Worm (Caenorhabditis elegans): ENCODE results near the gene F54D10.5.

F54D10.5 gene

DNA sequence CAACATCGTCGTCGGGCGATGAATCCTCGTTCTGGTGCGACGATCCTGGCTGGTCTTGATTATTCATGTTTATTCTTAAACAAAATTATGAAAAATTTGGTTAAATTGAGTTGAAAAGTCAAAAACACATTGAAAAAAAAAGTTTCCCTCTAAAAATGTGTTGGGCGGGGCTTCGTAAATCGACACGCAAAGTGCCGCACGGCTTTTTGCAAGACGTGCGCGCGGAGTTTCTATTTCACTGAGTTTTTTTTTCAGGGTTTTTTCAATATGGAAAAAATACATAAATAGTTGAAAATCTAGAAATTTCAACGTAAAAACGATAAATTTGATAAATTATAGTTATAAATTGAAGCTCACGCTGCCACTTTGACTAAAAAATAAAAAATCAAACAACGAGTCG, at the start of gene F54D10.5 (continued):
- TF ChIP-seq dpl-1 (GFP tag; optimal IDR thresholded peaks at IDR 0.05): peak; percentile 95
- peak; percentile 91 to 95 for TF ChIP-seq lin-35 (GFP tag; optimal IDR thresholded peaks at IDR 0.05)
- peak; percentile 76 for TF ChIP-seq unc-86 (tag; optimal IDR thresholded peaks at IDR 0.05)
- TF ChIP-seq C16A3.4 (tag; optimal IDR thresholded peaks at IDR 0.05): peak; percentile 77
- TF ChIP-seq snpc-4 (tag; optimal IDR thresholded peaks at IDR 0.05): peak; percentile 59
- TF ChIP-seq ets-5 (GFP tag; IDR thresholded peaks at IDR 0.05): no peak
- TF ChIP-seq lin-14 (GFP tag; optimal IDR thresholded peaks at IDR 0.05): peak; percentile 77
- no peak for TF ChIP-seq sup-37 (GFP tag; optimal IDR thresholded peaks at IDR 0.05)
- TF ChIP-seq sptf-1 (tag; optimal IDR thresholded peaks at IDR 0.05): no peak
- TF ChIP-seq tbx-2 (tag; optimal IDR thresholded peaks at IDR 0.05): peak; percentile 80
- TF ChIP-seq nhr-47 (tag; optimal IDR thresholded peaks at IDR 0.05): peak; percentile 85
- peak; percentile 87 for TF ChIP-seq nhr-71 (tag; optimal IDR thresholded peaks at IDR 0.05)
- TF ChIP-seq nhr-84 (tag; optimal IDR thresholded peaks at IDR 0.05): no peak
- no peak for TF ChIP-seq vab-15 (tag; optimal IDR thresholded peaks at IDR 0.05)
- peak; percentile 89 for TF ChIP-seq nhr-85 (tag)
- peak; percentile 56 for TF ChIP-seq nhr-11 (tag; optimal IDR thresholded peaks at IDR 0.05)
- TF ChIP-seq grh-1 (GFP tag; IDR thresholded peaks at IDR 0.05): peak; percentile 77
- peak; percentile 24; the same call in 1 of the 2 replicates for TF ChIP-seq ceh-88 (GFP tag; IDR thresholded peaks at IDR 0.05)
- no peak for TF ChIP-seq nhr-77 (tag; optimal IDR thresholded peaks at IDR 0.05)
- no peak for TF ChIP-seq lir-3 (tag; optimal IDR thresholded peaks at IDR 0.05; ENCODE audit: poor library complexity)
- TF ChIP-seq unc-130 (tag; optimal IDR thresholded peaks at IDR 0.05): peak; percentile 81

DNA sequence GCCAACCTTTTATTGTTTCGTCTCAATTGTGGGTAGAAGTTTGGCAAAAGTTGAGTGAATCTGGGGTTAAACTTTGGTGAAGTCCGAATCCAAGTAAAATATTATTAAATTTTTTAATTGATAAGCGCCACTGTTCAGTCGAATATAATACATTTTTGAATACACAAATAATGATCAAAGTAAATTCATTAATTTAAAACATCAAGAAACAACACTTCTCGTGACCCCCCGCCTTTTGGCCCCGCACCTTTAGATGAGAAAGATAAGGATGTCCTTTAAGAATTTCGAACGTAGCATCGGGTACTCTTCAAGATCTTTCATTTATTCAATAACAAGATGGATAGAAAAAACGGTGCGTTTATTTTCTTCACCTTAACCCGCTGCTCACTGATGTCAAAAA, 44.7 kb upstream of the F54D10.5 start, which contains the start of gene nhr-257:
nhr-257 (plus strand) TSS at position 301 of the 400 bp plus-strand sequence.
- peak; percentile 49 for TF ChIP-seq nhr-85 (tag)
- TF ChIP-seq unc-130 (tag; optimal IDR thresholded peaks at IDR 0.05): no peak

DNA sequence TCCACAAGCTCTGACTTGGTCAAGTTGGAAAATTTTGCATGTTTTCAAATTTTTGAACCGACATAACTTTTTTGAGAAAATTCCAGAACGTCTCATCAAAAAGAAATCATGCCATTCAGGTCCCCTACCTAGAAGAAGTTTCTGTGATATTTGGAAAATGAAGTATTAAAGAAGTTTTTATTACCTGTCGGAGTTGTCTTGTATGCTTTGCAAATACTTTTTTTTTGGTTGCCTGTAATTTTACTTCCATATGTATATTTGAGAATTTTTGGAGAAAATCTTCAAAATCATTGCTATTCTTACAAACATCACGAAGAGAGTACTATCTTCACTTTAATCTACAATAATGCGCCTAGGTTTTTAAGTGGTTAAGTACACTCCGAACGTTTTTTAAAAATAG, 42.7 kb upstream of the F54D10.5 start, which contains the start of gene nhr-72:
nhr-72 (minus strand) TSS at position 101 of the 400 bp plus-strand sequence.
- TF ChIP-seq dsc-1 (tag; optimal IDR thresholded peaks at IDR 0.05) (no peak), ceh-63 (GFP tag; optimal IDR thresholded peaks at IDR 0.05) (no peak), lin-14 (GFP tag; optimal IDR thresholded peaks at IDR 0.05) (no peak), egl-27 (tag; optimal IDR thresholded peaks at IDR 0.05) (no peak), aha-1 (tag; optimal IDR thresholded peaks at IDR 0.05) (no peak), egl-13 (tag; optimal IDR thresholded peaks at IDR 0.05) (no peak), nhr-85 (tag) (no peak), nhr-47 (tag; optimal IDR thresholded peaks at IDR 0.05) (no peak), ceh-8 (GFP tag; optimal IDR thresholded peaks at IDR 0.05) (no peak), dpl-1 (GFP tag; optimal IDR thresholded peaks at IDR 0.05) (no peak), ztf-11 (tag; optimal IDR thresholded peaks at IDR 0.05) (no peak), xbp-1 (tag; optimal IDR thresholded peaks at IDR 0.05) (no peak), mab-9 (GFP tag; IDR thresholded peaks at IDR 0.05) (no peak), nhr-11 (tag; optimal IDR thresholded peaks at IDR 0.05) (no peak), efl-3 (GFP tag; optimal IDR thresholded peaks at IDR 0.05) (no peak), tlp-1 (tag; optimal IDR thresholded peaks at IDR 0.05) (no peak), unc-62 (GFP tag; optimal IDR thresholded peaks at IDR 0.05) (no peak), ces-1 (GFP tag; optimal IDR thresholded peaks at IDR 0.05) (no peak), ztf-4 (tag; optimal IDR thresholded peaks at IDR 0.05) (no peak)

DNA sequence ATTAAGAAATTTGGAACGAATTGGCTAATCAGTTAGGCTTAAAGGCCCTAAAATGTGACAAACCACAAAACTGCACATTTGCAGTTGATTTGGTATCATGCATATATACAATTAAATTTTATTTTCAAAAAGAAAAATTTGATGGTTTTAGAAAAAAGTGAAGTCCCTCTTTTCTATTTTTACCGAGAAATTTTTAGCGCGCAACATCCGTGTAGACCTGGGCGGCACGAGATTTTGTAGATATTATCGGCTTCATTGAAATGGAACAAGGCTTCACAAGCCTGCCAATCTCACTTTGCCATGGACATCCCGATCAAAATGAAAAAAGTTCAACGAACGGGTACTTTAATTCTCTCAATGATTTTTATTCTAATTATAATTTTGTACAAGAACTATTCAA, 38.1 kb upstream of the F54D10.5 start, which contains the start of gene C17A2.2:
C17A2.2 (plus strand) TSS at position 301 of the 400 bp plus-strand sequence.
- TF ChIP-seq nhr-90 (tag; optimal IDR thresholded peaks at IDR 0.05; ENCODE audit: poor library complexity): no peak
- TF ChIP-seq nhr-19 (GFP tag; conservative IDR thresholded peaks at IDR 0.05): no peak
- no peak for TF ChIP-seq swsn-7 (tag; optimal IDR thresholded peaks at IDR 0.05)
- no peak for TF ChIP-seq mab-9 (GFP tag; IDR thresholded peaks at IDR 0.05)
- no peak for TF ChIP-seq fos-1 (tag; optimal IDR thresholded peaks at IDR 0.05)
- TF ChIP-seq sup-37 (GFP tag; optimal IDR thresholded peaks at IDR 0.05): no peak
- no peak for TF ChIP-seq egl-27 (tag; optimal IDR thresholded peaks at IDR 0.05)
- no peak for TF ChIP-seq skn-1 (tag; optimal IDR thresholded peaks at IDR 0.05)
- TF ChIP-seq fkh-8 (tag; optimal IDR thresholded peaks at IDR 0.05): no peak
- no peak for TF ChIP-seq nhr-71 (tag; optimal IDR thresholded peaks at IDR 0.05)
- no peak for TF ChIP-seq nhr-47 (tag; optimal IDR thresholded peaks at IDR 0.05)
- TF ChIP-seq pqm-1 (tag; optimal IDR thresholded peaks at IDR 0.05): no peak
- TF ChIP-seq mep-1 (tag; optimal IDR thresholded peaks at IDR 0.05): no peak
